Worm (Caenorhabditis elegans) whole organism, mixed stage, embryonic: ENCODE results near the gene nnt-1.

Source experiments
- blmp-1 ChIP-seq: fragments of 150-350 bp; optimal IDR thresholded peaks from 2 replicates; lab custom pipeline; 2014; ENCODE audit warnings: missing biosample characterization, missing genetic modification characterization
- ham-2 ChIP-seq: fragments of 200-800 bp; sonication (Bioruptor generic); optimal IDR thresholded peaks from 2 replicates; lab custom pipeline; 2018; ENCODE audit warnings: mild to moderate bottlenecking, missing genetic modification characterization, missing compliant biosample characterization
- lin-13 ChIP-seq: fragments of 150-350 bp; optimal IDR thresholded peaks from 2 replicates; lab custom pipeline; 2014; ENCODE audit warnings: missing biosample characterization, missing genetic modification characterization
- lsy-2 ChIP-seq: fragments of 150-350 bp; optimal IDR thresholded peaks from 2 replicates; lab custom pipeline; 2014; ENCODE audit warnings: missing biosample characterization, missing genetic modification characterization
- nhr-237 ChIP-seq: fragments of 150-350 bp; optimal IDR thresholded peaks from 2 replicates; lab custom pipeline; 2014; ENCODE audit warnings: missing biosample characterization, missing genetic modification characterization
- nhr-28 ChIP-seq: fragments of 150-350 bp; optimal IDR thresholded peaks from 2 replicates; lab custom pipeline; 2014; ENCODE audit warnings: missing biosample characterization, missing genetic modification characterization
- nhr-76 ChIP-seq: sonication (generic microtip); optimal IDR thresholded peaks from 2 replicates; lab custom pipeline; 2017; ENCODE audit warnings: missing biosample characterization, missing genetic modification characterization
- sptf-1 ChIP-seq: sonication (generic microtip); optimal IDR thresholded peaks from 2 replicates; lab custom pipeline; 2017; ENCODE audit warnings: mild to moderate bottlenecking, missing genetic modification characterization, moderate library complexity, missing compliant biosample characterization
- unc-39 ChIP-seq: fragments of 150-350 bp; optimal IDR thresholded peaks from 2 replicates; lab custom pipeline; 2014; ENCODE audit warnings: missing biosample characterization, missing genetic modification characterization
- unc-62 ChIP-seq: fragments of 150-350 bp; optimal IDR thresholded peaks from 2 replicates; lab custom pipeline; 2014; ENCODE audit warnings: missing biosample characterization, missing genetic modification reagents, missing genetic modification characterization

ce11 chrX:6129277-6129676 is 7.2 kb downstream of the nnt-1 start:
- TF ChIP-seq nhr-76 (tag; lab: Kevin White, UChicago) (no peak), blmp-1 (tag; lab: Kevin White, UChicago) (no peak), lsy-2 (tag; lab: Kevin White, UChicago) (no peak), unc-62 (GFP tag; lab: Kevin White, UChicago) (no peak), unc-39 (tag; lab: Kevin White, UChicago) (no peak), ham-2 (GFP tag; lab: Kevin White, UChicago) (no peak), nhr-237 (tag; lab: Kevin White, UChicago) (no peak), nhr-28 (no peak), sptf-1 (tag; lab: Kevin White, UChicago) (no peak), lin-13 (no peak)
